Worm (Caenorhabditis elegans): ENCODE measurements around the gene Y68A4B.3.

- no peak for TF ChIP-seq elt-3 (tag; optimal IDR thresholded peaks at IDR 0.05)
- TF ChIP-seq unc-62 (GFP tag; optimal IDR thresholded peaks at IDR 0.05): no peak
- TF ChIP-seq unc-130 (tag; optimal IDR thresholded peaks at IDR 0.05): no peak
- no peak for TF ChIP-seq hlh-4 (tag; optimal IDR thresholded peaks at IDR 0.05)
- no peak for TF ChIP-seq sup-37 (GFP tag; optimal IDR thresholded peaks at IDR 0.05)
- TF ChIP-seq nhr-47 (tag; optimal IDR thresholded peaks at IDR 0.05): no peak
Observed at ce11 chrV:17273249-17273648, 30.8 kb upstream of the Y68A4B.3 start, which contains the start of gene K10G4.10.

Measured in whole organism, L1 larva.